Worm (Caenorhabditis elegans): ENCODE results near the gene snrp-40.1.
A peak's percentile ranks its signal among the peaks of the same experiment; 100 is the strongest.

The snrp-40.1 gene

ce11 chrX:11299642-11300307 lies at the start of gene snrp-40.1, which contains the start of gene F08G12.3:
TSS of gene snrp-40.1 (minus strand) at chrX:11299784.
TSS of gene F08G12.3 (plus strand) at chrX:11300257.
- no peak for TF ChIP-seq nhr-42 (GFP tag; IDR thresholded peaks at IDR 0.05)
- no peak for TF ChIP-seq zag-1 (tag; optimal IDR thresholded peaks at IDR 0.05)
- TF ChIP-seq egl-27 (tag; optimal IDR thresholded peaks at IDR 0.05) = no peak
- no peak for TF ChIP-seq saeg-2 (GFP tag; IDR thresholded peaks at IDR 0.05)
- no peak for TF ChIP-seq lin-29 (GFP tag; IDR thresholded peaks at IDR 0.05)
- TF ChIP-seq lin-39 (tag; optimal IDR thresholded peaks at IDR 0.05) = no peak
- TF ChIP-seq nhr-41 (GFP tag; IDR thresholded peaks at IDR 0.05) = no peak
- no peak for TF ChIP-seq dmd-9 (GFP tag; IDR thresholded peaks at IDR 0.05)
- no peak for TF ChIP-seq ceh-82 (tag; optimal IDR thresholded peaks at IDR 0.05)
- no peak for TF ChIP-seq nhr-237 (tag; optimal IDR thresholded peaks at IDR 0.05)
- peak; percentile 14 for TF ChIP-seq T20F7.1 (GFP tag; optimal IDR thresholded peaks at IDR 0.05)
- peak in 1 of 2 experiments; percentile 59 for TF ChIP-seq daf-16 (GFP tag; optimal IDR thresholded peaks at IDR 0.05)
- peak; percentile 83 for TF ChIP-seq daf-16 (tag; optimal IDR thresholded peaks at IDR 0.05)
- TF ChIP-seq F26F4.8 (GFP tag; conservative IDR thresholded peaks at IDR 0.05) = no peak
- no peak for TF ChIP-seq R02D3.7 (tag; optimal IDR thresholded peaks at IDR 0.05)
- TF ChIP-seq nhr-102 (tag; optimal IDR thresholded peaks at IDR 0.05) = peak; percentile 28
- TF ChIP-seq ZK337.2 (GFP tag; IDR thresholded peaks at IDR 0.05) = no peak
- no peak for TF ChIP-seq F44E2.7 (GFP tag; IDR thresholded peaks at IDR 0.05)
- no peak for TF ChIP-seq tag-97 (GFP tag; IDR thresholded peaks at IDR 0.05)
- TF ChIP-seq mdl-1 (tag; optimal IDR thresholded peaks at IDR 0.05) = peak; percentile 59 to 88
- TF ChIP-seq vab-7 (GFP tag; IDR thresholded peaks at IDR 0.05) = peak; percentile 30; the same call in 1 of the 2 replicates
- no peak; the same call in 1 of the 2 replicates for TF ChIP-seq ctbp-1 (GFP tag; IDR thresholded peaks at IDR 0.05)
- no peak for TF ChIP-seq unc-130 (GFP tag; optimal IDR thresholded peaks at IDR 0.05)
- peak; percentile 73 for TF ChIP-seq egl-43 (GFP tag; IDR thresholded peaks at IDR 0.05)
- 0 out of 2 replicates have a peak, but pooled peaks have one; percentile 33 for TF ChIP-seq ceh-20 (GFP tag; IDR thresholded peaks at IDR 0.05)
- TF ChIP-seq unc-62 (GFP tag; optimal IDR thresholded peaks at IDR 0.05 in 1 of 2) = peak in 1 of 2 experiments; percentile 81
- TF ChIP-seq unc-62 (tag; optimal IDR thresholded peaks at IDR 0.05) = no peak
- no peak for TF ChIP-seq zip-2 (tag; optimal IDR thresholded peaks at IDR 0.05)
- no peak for TF ChIP-seq ceh-44 (GFP tag; IDR thresholded peaks at IDR 0.05)
- no peak for TF ChIP-seq ztf-7 (tag; optimal IDR thresholded peaks at IDR 0.05)
- no peak for TF ChIP-seq skn-1 (tag; optimal IDR thresholded peaks at IDR 0.05)
- peak; percentile 14 for TF ChIP-seq jun-1 (tag; optimal IDR thresholded peaks at IDR 0.05)
- TF ChIP-seq ama-1 (optimal IDR thresholded peaks at IDR 0.05) = no peak
- no peak; the same call in none of the 2 replicates for TF ChIP-seq set-16 (GFP tag; IDR thresholded peaks at IDR 0.05)
- peak; percentile 68 for TF ChIP-seq nhr-48 (tag; optimal IDR thresholded peaks at IDR 0.05)
- TF ChIP-seq lsy-2 (tag; optimal IDR thresholded peaks at IDR 0.05) = peak; percentile 53 to 85
- TF ChIP-seq daf-8 (GFP tag; IDR thresholded peaks at IDR 0.05) = no peak
- TF ChIP-seq nhr-11 (tag; optimal IDR thresholded peaks at IDR 0.05) = peak; percentile 94
- peak; percentile 28 for TF ChIP-seq lin-13 (GFP tag; optimal IDR thresholded peaks at IDR 0.05)
- TF ChIP-seq zfp-3 (GFP tag; conservative IDR thresholded peaks at IDR 0.05) = no peak
- TF ChIP-seq spr-1 (tag; optimal IDR thresholded peaks at IDR 0.05) = peak; percentile 35
- TF ChIP-seq ceh-62 (tag; optimal IDR thresholded peaks at IDR 0.05) = no peak
- TF ChIP-seq gei-8 (GFP tag; optimal IDR thresholded peaks at IDR 0.05) = no peak
- peak; percentile 62 for TF ChIP-seq dpl-1 (GFP tag; optimal IDR thresholded peaks at IDR 0.05)
- TF ChIP-seq D1046.2 (GFP tag; IDR thresholded peaks at IDR 0.05) = no peak
- no peak for TF ChIP-seq daf-12 (tag; optimal IDR thresholded peaks at IDR 0.05)
- TF ChIP-seq nhr-28 (tag; optimal IDR thresholded peaks at IDR 0.05) = peak; percentile 97
- no peak; the same call in 1 of the 2 replicates for TF ChIP-seq snpc-1.2 (GFP tag; IDR thresholded peaks at IDR 0.05)
- peak; percentile 47; the same call in 1 of the 2 replicates for TF ChIP-seq arid-1 (GFP tag; conservative IDR thresholded peaks at IDR 0.05)
- no peak for TF ChIP-seq lim-7 (GFP tag; IDR thresholded peaks at IDR 0.05)
- TF ChIP-seq tra-1 (GFP tag; IDR thresholded peaks at IDR 0.05) = peak; percentile 50; the same call in 1 of the 2 replicates
- TF ChIP-seq snpc-4 (tag; optimal IDR thresholded peaks at IDR 0.05) = no peak

All from whole organism, L4 larva.